Fruit fly (Drosophila melanogaster): ENCODE measurements around the gene tfc.

Gene tfc

dm6 chr3L:1307005-1307632 is 50.9 kb downstream of the tfc start, which contains the start of the genes Ctr9 and Nt5a (continued):
- TF ChIP-seq inv (GFP tag; IDR thresholded peaks at IDR 0.05; ENCODE audit: partially characterized antibody) (peak; percentile 68), CG12155 (GFP tag; optimal IDR thresholded peaks at IDR 0.05) (peak; percentile 52), CG13894 (tag; optimal IDR thresholded peaks at IDR 0.05) (peak; percentile 76), vfl (GFP tag; optimal IDR thresholded peaks at IDR 0.05) (peak; percentile 71), YL-1 (GFP tag; optimal IDR thresholded peaks at IDR 0.05) (peak; percentile 91), CG17802 (tag; optimal IDR thresholded peaks at IDR 0.05) (peak; percentile 62), Ravus (GFP tag; IDR thresholded peaks at IDR 0.05) (no peak), kah (GFP tag; optimal IDR thresholded peaks at IDR 0.05) (no peak), toy (GFP tag; IDR thresholded peaks at IDR 0.05) (no peak), TFAM (GFP tag; optimal IDR thresholded peaks at IDR 0.05) (no peak), CG32767 (GFP tag; IDR thresholded peaks at IDR 0.05) (0 out of 2 replicates have a peak, but pooled peaks have one; percentile 36), exex (tag; optimal IDR thresholded peaks at IDR 0.05) (peak; percentile 49), Awh (GFP tag; IDR thresholded peaks at IDR 0.05) (no peak), CkIIα-i1 (GFP tag; IDR thresholded peaks at IDR 0.05) (no peak), ttk (GFP tag; IDR thresholded peaks at IDR 0.05) (no peak), CG18599 (GFP tag; optimal IDR thresholded peaks at IDR 0.05) (peak; percentile 38), CG8089 (GFP tag; optimal IDR thresholded peaks at IDR 0.05) (peak; percentile 2), BEAF-32 (GFP tag; optimal IDR thresholded peaks at IDR 0.05) (peak; percentile 79), amos (GFP tag; IDR thresholded peaks at IDR 0.05; ENCODE audit: partially characterized antibody) (peak; percentile 81), nau (GFP tag; optimal IDR thresholded peaks at IDR 0.05) (no peak), knrl (GFP tag; IDR thresholded peaks at IDR 0.05; ENCODE audit: partially characterized antibody) (peak; percentile 75), CG7786 (GFP tag; optimal IDR thresholded peaks at IDR 0.05) (peak; percentile 52), CG11696 (GFP tag; IDR thresholded peaks at IDR 0.05) (no peak), PHDP (tag; optimal IDR thresholded peaks at IDR 0.05) (peak; percentile 29), ro (GFP tag; IDR thresholded peaks at IDR 0.05) (no peak), CG1792 (GFP tag; optimal IDR thresholded peaks at IDR 0.05) (peak; percentile 62), cas (GFP tag; IDR thresholded peaks at IDR 0.05) (peak; percentile 59; the same call in 1 of the 2 replicates), seq (GFP tag; IDR thresholded peaks at IDR 0.05) (no peak; the same call in 1 of the 2 replicates), pita (GFP tag; optimal IDR thresholded peaks at IDR 0.05) (no peak), CG1647 (GFP tag; optimal IDR thresholded peaks at IDR 0.05) (peak; percentile 50), schlank (tag; optimal IDR thresholded peaks at IDR 0.05) (no peak), Hr39 (optimal IDR thresholded peaks at IDR 0.05) (no peak), CG9817 (tag; optimal IDR thresholded peaks at IDR 0.05) (peak; percentile 65), CG9609 (GFP tag; optimal IDR thresholded peaks at IDR 0.05) (peak; percentile 5), CG43689 (GFP tag; IDR thresholded peaks at IDR 0.05) (no peak), peb (GFP tag; IDR thresholded peaks at IDR 0.05) (no peak), CG13775 (GFP tag; optimal IDR thresholded peaks at IDR 0.05) (peak; percentile 61), CG12071 (GFP tag; optimal IDR thresholded peaks at IDR 0.05) (no peak), cwo (GFP tag; optimal IDR thresholded peaks at IDR 0.05) (no peak), CG18619 (GFP tag; optimal IDR thresholded peaks at IDR 0.05) (no peak), gsb-n (tag; optimal IDR thresholded peaks at IDR 0.05) (no peak), Ada2b (GFP tag; IDR thresholded peaks at IDR 0.05) (0 out of 2 replicates have a peak, but pooled peaks have one; percentile 25), otp (GFP tag; IDR thresholded peaks at IDR 0.05) (no peak), vvl (GFP tag; IDR thresholded peaks at IDR 0.05) (peak; percentile 78), Vsx1 (GFP tag; optimal IDR thresholded peaks at IDR 0.05) (no peak), Hsf (GFP tag; optimal IDR thresholded peaks at IDR 0.05) (peak; percentile 42), hth (optimal IDR thresholded peaks at IDR 0.05) (no peak), Neu2 (GFP tag; optimal IDR thresholded peaks at IDR 0.05; ENCODE audit: borderline replicate concordance) (no peak), CG15514 (GFP tag; optimal IDR thresholded peaks at IDR 0.05) (peak; percentile 94), odd (GFP tag; optimal IDR thresholded peaks at IDR 0.05) (no peak)

All from whole organism, embryonic.